Worm (Caenorhabditis elegans) whole organism, L4 larva: Measurements from ENCODE around the gene C02G6.3.

Experiments used
- dmd-6 ChIP-seq: fragments of 200-800 bp; sonication (Bioruptor generic); IDR thresholded peaks from 2 replicates; pipeline ENCODE4 v1.3.6; 2022; ENCODE audit warnings: missing genetic modification reagents, missing genetic modification characterization, missing compliant biosample characterization
- duxl-1 ChIP-seq: sonication (generic microtip); optimal IDR thresholded peaks from 2 replicates; lab custom pipeline; 2016; ENCODE audit warnings: mild to moderate bottlenecking, missing genetic modification characterization, moderate library complexity, missing compliant biosample characterization; ENCODE audit not compliant: poor library complexity
- fos-1 ChIP-seq: fragments of 150-350 bp; optimal IDR thresholded peaks from 2 replicates; lab custom pipeline; 2014; ENCODE audit warnings: missing biosample characterization, missing genetic modification characterization
- hmg-1.1 ChIP-seq: fragments of 200-800 bp; sonication (Bioruptor generic); IDR thresholded peaks from 2 replicates; pipeline ENCODE4 v1.3.6; 2022; ENCODE audit warnings: missing genetic modification reagents, missing genetic modification characterization, missing compliant biosample characterization
- madf-5 ChIP-seq, 2 experiments: fragments of 200-800 bp; sonication (Bioruptor generic); IDR thresholded peaks; 2 replicates each; pipeline ENCODE4 v1.3.6; 2022; ENCODE audit warnings: missing compliant biosample characterization in 2 of 2, missing genetic modification characterization in 2 of 2
- unc-39 ChIP-seq: sonication (generic microtip); optimal IDR thresholded peaks from 2 replicates; lab custom pipeline; 2017; ENCODE audit warnings: missing biosample characterization, missing genetic modification characterization
- ztf-11 ChIP-seq: fragments of 150-350 bp; optimal IDR thresholded peaks from 2 replicates; lab custom pipeline; 2014; ENCODE audit warnings: missing biosample characterization, missing genetic modification characterization

- TF ChIP-seq unc-39 (tag; lab: Kevin White, UChicago) (no peak), ztf-11 (tag; lab: Kevin White, UChicago) (no peak), hmg-1.1 (no peak), duxl-1 (tag; lab: Kevin White, UChicago) (no peak), dmd-6 (no peak), fos-1 (no peak), madf-5 (GFP tag; IDR thresholded peaks at IDR 0.05; lab: Robert Waterston, UW) (no peak)
These were observed 50.4 kb downstream of the C02G6.3 start, which contains the start of gene galt-1 for ce11 chrV:5930588-5930987.
